Fruit fly (Drosophila melanogaster) S2 (cell line): Measurements from ENCODE around the gene CG6791.

ENCODE experiments used
- CG8478 ChIP-seq: fragments of >200 bp; optimal IDR thresholded peaks from 2 replicates; lab custom pipeline; 2018
- CTCF ChIP-seq, 2 experiments: fragments of >200 bp; optimal IDR thresholded peaks; 2 replicates each; lab custom pipeline; 2018

dm6 chr3R:11619709-11620409 is 29.9 kb upstream of the CG6791 start, which contains the start of the genes Jupiter and CG14710:
- peak; percentile 31 to 38 for TF ChIP-seq CTCF (optimal IDR thresholded peaks at IDR 0.05; lab: Kevin White, UChicago)
- TF ChIP-seq CG8478 (lab: Kevin White, UChicago): no peak
